Worm (Caenorhabditis elegans) whole organism, late embryonic: Measurements from ENCODE around the gene aakg-1.

Experiments used
- ceh-30 ChIP-seq: fragments of 150-350 bp; optimal IDR thresholded peaks from 2 replicates; lab custom pipeline; 2014; ENCODE audit warnings: missing biosample characterization, missing genetic modification characterization
- ceh-34 ChIP-seq: sonication (generic microtip); optimal IDR thresholded peaks from 2 replicates; lab custom pipeline; 2016; ENCODE audit warnings: mild to moderate bottlenecking, missing genetic modification characterization, missing compliant biosample characterization
- hlh-13 ChIP-seq: fragments of 200-800 bp; sonication (Bioruptor generic); optimal IDR thresholded peaks from 2 replicates; lab custom pipeline; 2018; ENCODE audit warnings: mild to moderate bottlenecking, missing genetic modification characterization, missing compliant biosample characterization
- nhr-11 ChIP-seq: fragments of 150-350 bp; optimal IDR thresholded peaks from 2 replicates; lab custom pipeline; 2014; ENCODE audit warnings: missing biosample characterization, missing genetic modification characterization
- pha-4 ChIP-seq: fragments of 150-350 bp; optimal IDR thresholded peaks from 2 replicates; lab custom pipeline; 2018; ENCODE audit warnings: missing biosample characterization, missing genetic modification reagents, missing genetic modification characterization
- pqm-1 ChIP-seq: sonication (generic microtip); optimal IDR thresholded peaks from 2 replicates; lab custom pipeline; 2016; ENCODE audit warnings: missing genetic modification characterization, missing compliant biosample characterization
- rnt-1 ChIP-seq: sonication (generic microtip); optimal IDR thresholded peaks from 2 replicates; lab custom pipeline; 2016; ENCODE audit warnings: missing genetic modification characterization, missing compliant biosample characterization

DNA sequence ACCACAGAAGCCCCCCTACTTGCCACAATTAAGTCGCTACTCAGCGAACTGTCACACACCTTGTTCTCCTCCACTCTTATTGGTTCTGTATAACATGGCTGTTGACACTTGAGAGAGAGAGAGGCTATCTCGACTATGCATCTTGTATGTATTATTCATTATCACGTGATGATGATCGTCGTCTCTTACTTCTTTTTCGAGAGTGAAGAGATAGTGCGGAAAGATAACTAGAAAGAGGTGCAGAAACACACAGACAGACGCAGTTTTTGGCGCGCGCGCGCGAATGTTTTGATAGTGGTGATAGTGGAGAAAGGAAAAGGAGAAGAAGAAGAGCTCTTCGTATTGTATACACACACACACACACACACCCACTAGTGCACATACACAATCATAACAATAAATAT, 41.8 kb upstream of the aakg-1 start:
- TF ChIP-seq hlh-13 (GFP tag; lab: Kevin White, UChicago), result no peak
- no peak for TF ChIP-seq ceh-30 (tag; lab: Kevin White, UChicago)
- no peak for TF ChIP-seq nhr-11
- TF ChIP-seq pqm-1, result peak; percentile 26
- peak; percentile 69 for TF ChIP-seq rnt-1 (tag; lab: Kevin White, UChicago)
- no peak for TF ChIP-seq ceh-34 (tag; lab: Kevin White, UChicago)
- no peak for TF ChIP-seq pha-4 (tag; lab: Kevin White, UChicago)
